Worm (Caenorhabditis elegans) whole organism, L4/young adult: ENCODE results near the gene Y46G5A.47.

ENCODE experiments used
- dao-5 ChIP-seq: sonication (generic microtip); optimal IDR thresholded peaks from 2 replicates; lab custom pipeline; 2016; ENCODE audit warnings: missing genotype, missing genetic modification characterization, moderate library complexity, missing compliant biosample characterization
- him-1 ChIP-seq: sonication (generic microtip); optimal IDR thresholded peaks from 2 replicates; lab custom pipeline; 2016; ENCODE audit warnings: missing genotype, missing genetic modification reagents, missing genetic modification characterization, missing compliant biosample characterization

DNA sequence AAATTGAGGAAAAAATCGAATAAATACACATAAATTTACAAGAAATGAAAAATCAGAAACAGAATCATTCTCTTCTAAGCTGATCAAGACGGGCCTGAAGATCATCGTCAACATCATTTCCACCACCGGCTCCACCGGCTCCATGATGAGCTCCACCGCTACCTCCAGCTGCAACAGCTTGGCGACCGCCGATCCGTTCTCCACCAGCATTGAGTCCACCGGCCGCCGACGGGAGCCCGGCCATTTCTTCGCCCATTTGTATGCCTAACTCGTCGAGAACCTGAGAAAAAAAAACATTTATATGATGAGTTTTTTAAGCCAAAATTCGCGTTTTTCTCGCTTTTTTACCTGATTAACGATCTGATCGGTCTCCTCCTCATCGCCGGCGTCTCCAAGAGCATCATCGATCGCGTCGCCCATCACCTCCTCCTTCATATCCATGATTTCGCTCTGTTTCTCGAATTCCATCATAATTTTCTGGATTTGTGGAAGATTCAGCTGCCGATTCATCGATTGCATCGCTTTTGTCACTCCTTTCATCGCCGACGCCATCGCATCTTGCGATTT, 37.8 kb downstream of the Y46G5A.47 start:
- TF ChIP-seq dao-5 (no peak), him-1 (no peak)
